Worm (Caenorhabditis elegans): Measurements from ENCODE around the gene F11C1.9.

The F11C1.9 gene

DNA sequence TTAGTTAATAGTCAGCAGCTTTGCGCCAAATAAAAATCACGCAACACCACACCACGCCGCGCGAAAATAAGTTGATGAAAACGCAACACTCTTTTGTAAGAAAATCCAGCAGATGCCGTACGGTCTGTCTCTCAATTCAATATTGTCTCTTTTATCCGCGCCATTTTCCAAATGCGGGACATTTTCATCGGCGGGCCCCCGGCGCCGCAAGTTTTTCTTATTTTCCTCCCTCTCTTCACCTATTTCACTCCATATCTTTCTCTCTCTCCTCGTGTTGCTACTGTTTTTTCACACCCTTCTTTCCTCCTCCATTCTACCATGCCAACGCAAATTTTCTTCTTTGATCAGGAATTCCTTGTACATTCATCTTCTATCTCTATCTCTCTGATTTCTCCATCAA, 29.0 kb upstream of the F11C1.9 start:
- TF ChIP-seq ets-7 (tag; optimal IDR thresholded peaks at IDR 0.05) = no peak
- no peak for TF ChIP-seq hnd-1 (tag; optimal IDR thresholded peaks at IDR 0.05)
- no peak for TF ChIP-seq ama-1 (optimal IDR thresholded peaks at IDR 0.05)
- TF ChIP-seq sea-1 (GFP tag; conservative IDR thresholded peaks at IDR 0.05) = no peak
- TF ChIP-seq tbx-37 (GFP tag; conservative IDR thresholded peaks at IDR 0.05) = no peak
- no peak for TF ChIP-seq aly-1 (tag; optimal IDR thresholded peaks at IDR 0.05)
- no peak for TF ChIP-seq pes-1 (GFP tag; IDR thresholded peaks at IDR 0.05)
- TF ChIP-seq scrt-1 (GFP tag; IDR thresholded peaks at IDR 0.05) = no peak
- TF ChIP-seq F13C5.2 (tag; optimal IDR thresholded peaks at IDR 0.05) = no peak
- TF ChIP-seq tbx-11 (GFP tag; IDR thresholded peaks at IDR 0.05) = no peak
- no peak for TF ChIP-seq hmbx-1 (tag; optimal IDR thresholded peaks at IDR 0.05)
- no peak for TF ChIP-seq flt-1 (GFP tag; IDR thresholded peaks at IDR 0.05)
- TF ChIP-seq ceh-13 (GFP tag; optimal IDR thresholded peaks at IDR 0.05) = no peak
- no peak for TF ChIP-seq ceh-36 (tag; optimal IDR thresholded peaks at IDR 0.05)
- no peak for TF ChIP-seq tra-4 (tag; optimal IDR thresholded peaks at IDR 0.05)

DNA sequence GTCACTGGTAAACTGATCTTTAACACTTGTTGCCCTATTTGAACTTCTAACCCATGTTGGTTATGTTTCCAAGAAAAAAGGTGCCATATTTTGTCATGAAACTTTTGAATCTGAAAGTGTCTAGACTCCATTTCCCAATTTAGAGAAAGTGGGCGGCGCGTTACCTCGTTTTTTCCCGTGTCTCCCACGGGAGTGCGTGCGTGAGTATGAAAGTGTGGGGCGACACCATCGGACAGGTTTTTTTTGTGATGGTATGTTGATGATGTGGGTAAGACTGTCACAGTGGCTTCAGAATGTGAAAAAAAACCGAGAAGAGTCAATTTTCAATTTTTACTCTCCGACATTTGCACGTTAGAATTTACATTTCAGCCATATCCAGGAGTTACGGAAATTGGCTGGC, 28.4 kb upstream of the F11C1.9 start:
- TF ChIP-seq pes-1 (GFP tag; IDR thresholded peaks at IDR 0.05) = no peak
- no peak for TF ChIP-seq F13C5.2 (tag; optimal IDR thresholded peaks at IDR 0.05)
- TF ChIP-seq tbx-11 (GFP tag; IDR thresholded peaks at IDR 0.05) = no peak
- no peak for TF ChIP-seq aly-1 (tag; optimal IDR thresholded peaks at IDR 0.05)
- no peak for TF ChIP-seq hmbx-1 (tag; optimal IDR thresholded peaks at IDR 0.05)
- TF ChIP-seq hnd-1 (tag; optimal IDR thresholded peaks at IDR 0.05) = no peak
- no peak for TF ChIP-seq sea-1 (GFP tag; conservative IDR thresholded peaks at IDR 0.05)
- no peak for TF ChIP-seq ama-1 (optimal IDR thresholded peaks at IDR 0.05)
- no peak for TF ChIP-seq tbx-37 (GFP tag; conservative IDR thresholded peaks at IDR 0.05)
- no peak for TF ChIP-seq flt-1 (GFP tag; IDR thresholded peaks at IDR 0.05)

DNA sequence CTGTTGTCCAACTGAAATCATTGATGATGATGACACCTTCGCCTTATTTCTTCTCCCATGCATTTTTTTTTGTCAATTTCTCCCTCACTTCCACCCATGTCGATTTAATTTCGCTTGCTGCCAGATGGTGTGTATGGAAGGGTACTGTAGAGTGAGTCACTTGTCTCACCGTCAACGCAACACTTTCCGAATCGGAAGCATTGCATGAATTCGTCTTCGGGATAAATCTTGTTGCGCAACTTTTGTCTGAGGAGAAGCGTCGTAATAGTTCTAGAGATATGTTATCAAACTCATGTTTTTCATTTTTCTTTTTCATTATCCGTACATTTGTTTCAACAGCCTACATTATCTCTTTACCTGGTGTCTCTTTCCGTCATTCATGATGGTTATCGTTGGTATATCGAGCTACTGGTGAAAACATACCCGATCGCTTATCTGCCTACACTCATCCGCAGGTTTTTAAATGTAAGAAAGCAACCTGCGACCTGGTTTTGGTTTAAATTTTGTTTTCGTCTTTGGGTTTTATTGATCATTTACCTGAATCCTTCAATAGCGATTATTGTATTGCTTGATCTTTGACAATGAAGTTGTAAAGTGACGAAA, 27.2 kb upstream of the F11C1.9 start:
- TF ChIP-seq hnd-1 (tag; optimal IDR thresholded peaks at IDR 0.05) (no peak), sea-1 (GFP tag; conservative IDR thresholded peaks at IDR 0.05) (no peak), tra-4 (tag; optimal IDR thresholded peaks at IDR 0.05) (no peak), pes-1 (GFP tag; IDR thresholded peaks at IDR 0.05) (no peak), hmbx-1 (tag; optimal IDR thresholded peaks at IDR 0.05) (no peak), B0310.2 (tag; optimal IDR thresholded peaks at IDR 0.05) (no peak), ceh-13 (GFP tag; optimal IDR thresholded peaks at IDR 0.05) (no peak), tbx-11 (GFP tag; IDR thresholded peaks at IDR 0.05) (no peak), flt-1 (GFP tag; IDR thresholded peaks at IDR 0.05) (no peak)

DNA sequence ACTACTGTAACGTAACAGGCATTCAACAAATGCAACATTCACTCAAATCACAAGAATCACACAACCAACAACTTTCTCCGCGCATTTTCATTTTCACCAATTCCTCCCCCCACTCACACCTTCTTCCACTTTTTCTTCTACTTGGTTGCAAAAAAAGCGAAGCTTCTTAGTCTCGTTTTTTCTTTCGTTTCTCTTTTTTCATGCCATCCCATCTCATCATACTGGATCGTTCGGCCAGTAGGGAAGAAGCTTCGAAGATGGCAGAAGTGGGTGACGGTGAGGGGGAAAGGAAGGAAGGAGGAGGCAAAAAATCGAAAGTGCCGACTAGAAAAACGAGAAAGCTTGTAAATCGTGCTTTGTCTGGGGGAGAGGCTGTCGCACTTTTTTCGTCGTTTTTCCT, 25.7 kb upstream of the F11C1.9 start:
- TF ChIP-seq ceh-36 (tag; optimal IDR thresholded peaks at IDR 0.05) (no peak), B0310.2 (tag; optimal IDR thresholded peaks at IDR 0.05) (no peak), ceh-13 (GFP tag; optimal IDR thresholded peaks at IDR 0.05) (no peak)

DNA sequence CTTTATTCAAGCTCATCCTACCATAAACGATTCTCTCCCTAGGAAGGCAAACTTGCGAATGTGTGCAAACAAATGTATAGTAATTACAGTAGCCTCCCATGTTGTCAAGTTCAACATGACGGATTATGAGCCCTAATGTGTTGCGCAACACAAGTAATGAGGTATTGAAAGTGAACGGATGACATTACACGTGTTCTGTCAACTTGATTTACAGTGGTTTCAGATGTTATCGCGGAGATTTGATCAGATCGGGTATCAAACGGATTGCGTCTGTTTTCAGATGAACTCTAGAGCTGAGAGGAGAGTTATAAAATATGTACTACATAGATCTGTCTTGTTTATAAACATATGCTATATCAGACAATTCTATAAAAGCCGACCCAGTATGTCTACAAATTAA, 25.0 kb upstream of the F11C1.9 start:
- TF ChIP-seq ama-1 (optimal IDR thresholded peaks at IDR 0.05) (no peak), hnd-1 (tag; optimal IDR thresholded peaks at IDR 0.05) (no peak), hmg-4 (GFP tag; optimal IDR thresholded peaks at IDR 0.05) (no peak), ceh-36 (tag; optimal IDR thresholded peaks at IDR 0.05) (no peak), scrt-1 (GFP tag; IDR thresholded peaks at IDR 0.05) (no peak), flt-1 (GFP tag; IDR thresholded peaks at IDR 0.05) (no peak), tbx-37 (GFP tag; conservative IDR thresholded peaks at IDR 0.05) (no peak), tbx-11 (GFP tag; IDR thresholded peaks at IDR 0.05) (no peak), pes-1 (GFP tag; IDR thresholded peaks at IDR 0.05) (no peak), ceh-13 (GFP tag; optimal IDR thresholded peaks at IDR 0.05) (no peak), aly-1 (tag; optimal IDR thresholded peaks at IDR 0.05) (no peak), B0310.2 (tag; optimal IDR thresholded peaks at IDR 0.05) (no peak), sea-1 (GFP tag; conservative IDR thresholded peaks at IDR 0.05) (no peak), ets-7 (tag; optimal IDR thresholded peaks at IDR 0.05) (no peak), tra-4 (tag; optimal IDR thresholded peaks at IDR 0.05) (no peak), F13C5.2 (tag; optimal IDR thresholded peaks at IDR 0.05) (no peak), hmbx-1 (tag; optimal IDR thresholded peaks at IDR 0.05) (no peak)

DNA sequence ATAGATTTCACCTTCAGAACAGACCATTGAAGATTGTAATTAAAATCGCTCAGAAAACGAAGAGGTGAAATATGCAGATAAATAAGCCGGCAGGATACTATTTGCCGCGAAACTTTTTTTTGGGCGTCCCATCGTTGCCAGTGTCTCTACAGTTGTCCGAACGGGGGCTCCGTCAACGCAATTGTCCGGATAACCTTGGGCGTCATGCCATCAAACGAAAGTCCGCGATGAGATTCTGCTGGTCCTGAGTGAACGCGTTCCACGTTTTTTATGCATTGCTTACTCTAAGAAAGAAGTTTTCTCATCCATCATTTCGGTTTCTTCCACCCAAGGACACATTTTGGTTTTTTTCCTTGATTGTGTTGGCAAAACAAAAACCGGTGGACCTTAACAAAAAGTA, 23.5 kb upstream of the F11C1.9 start:
- TF ChIP-seq tbx-37 (GFP tag; conservative IDR thresholded peaks at IDR 0.05) (no peak), tbx-11 (GFP tag; IDR thresholded peaks at IDR 0.05) (no peak), flt-1 (GFP tag; IDR thresholded peaks at IDR 0.05) (no peak), sea-1 (GFP tag; conservative IDR thresholded peaks at IDR 0.05) (no peak), hnd-1 (tag; optimal IDR thresholded peaks at IDR 0.05) (no peak), ceh-13 (GFP tag; optimal IDR thresholded peaks at IDR 0.05) (no peak), F13C5.2 (tag; optimal IDR thresholded peaks at IDR 0.05) (no peak), B0310.2 (tag; optimal IDR thresholded peaks at IDR 0.05) (no peak), ama-1 (optimal IDR thresholded peaks at IDR 0.05) (no peak), pes-1 (GFP tag; IDR thresholded peaks at IDR 0.05) (no peak), tra-4 (tag; optimal IDR thresholded peaks at IDR 0.05) (no peak), hmbx-1 (tag; optimal IDR thresholded peaks at IDR 0.05) (no peak), aly-1 (tag; optimal IDR thresholded peaks at IDR 0.05) (no peak), ceh-36 (tag; optimal IDR thresholded peaks at IDR 0.05) (no peak)

DNA sequence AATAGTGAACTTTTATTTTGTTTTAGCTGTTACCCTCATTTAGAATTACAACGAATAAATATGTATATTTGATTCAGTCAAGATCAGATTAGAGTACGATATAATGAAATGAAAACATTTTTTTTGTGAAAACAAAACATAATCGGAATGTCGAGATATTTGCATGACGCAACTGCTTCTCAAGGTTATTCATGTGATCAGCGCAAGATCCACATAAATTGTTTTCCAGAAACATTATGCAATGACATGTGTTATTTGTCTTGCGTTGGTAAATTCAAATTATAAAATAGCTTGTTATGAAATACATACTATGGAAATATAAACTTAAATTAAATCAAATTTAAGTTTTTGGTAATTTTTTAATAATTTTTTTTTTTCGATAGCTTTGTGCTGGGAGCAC, 22.2 kb upstream of the F11C1.9 start:
- TF ChIP-seq tra-4 (tag; optimal IDR thresholded peaks at IDR 0.05) (no peak), F13C5.2 (tag; optimal IDR thresholded peaks at IDR 0.05) (no peak), scrt-1 (GFP tag; IDR thresholded peaks at IDR 0.05) (no peak), hmbx-1 (tag; optimal IDR thresholded peaks at IDR 0.05) (no peak), aly-1 (tag; optimal IDR thresholded peaks at IDR 0.05) (no peak)

DNA sequence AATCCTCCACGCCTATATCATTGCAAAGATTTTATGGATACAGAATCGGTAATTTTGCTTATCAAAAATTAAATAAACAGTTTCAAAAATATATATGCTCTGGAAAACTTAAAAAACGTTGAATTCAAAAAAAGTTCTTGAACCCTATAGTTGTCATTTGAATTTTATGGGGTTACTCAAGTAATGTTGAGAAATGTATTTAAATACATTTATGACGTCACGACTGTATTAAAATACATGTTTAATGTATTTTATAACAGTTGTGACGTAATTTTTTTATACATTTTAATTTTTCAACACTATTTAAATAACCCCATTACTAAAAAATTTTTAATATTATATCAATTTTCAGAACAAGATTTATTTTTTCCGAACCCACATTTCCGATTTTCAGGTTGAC, 18.8 kb upstream of the F11C1.9 start:
- TF ChIP-seq flt-1 (GFP tag; IDR thresholded peaks at IDR 0.05) (no peak), tbx-11 (GFP tag; IDR thresholded peaks at IDR 0.05) (no peak), tbx-37 (GFP tag; conservative IDR thresholded peaks at IDR 0.05) (no peak), hnd-1 (tag; optimal IDR thresholded peaks at IDR 0.05) (no peak), pes-1 (GFP tag; IDR thresholded peaks at IDR 0.05) (no peak), ceh-13 (GFP tag; optimal IDR thresholded peaks at IDR 0.05) (no peak)
